Fruit fly (Drosophila melanogaster): ENCODE results near the gene MFS10.

Gene MFS10

DNA sequence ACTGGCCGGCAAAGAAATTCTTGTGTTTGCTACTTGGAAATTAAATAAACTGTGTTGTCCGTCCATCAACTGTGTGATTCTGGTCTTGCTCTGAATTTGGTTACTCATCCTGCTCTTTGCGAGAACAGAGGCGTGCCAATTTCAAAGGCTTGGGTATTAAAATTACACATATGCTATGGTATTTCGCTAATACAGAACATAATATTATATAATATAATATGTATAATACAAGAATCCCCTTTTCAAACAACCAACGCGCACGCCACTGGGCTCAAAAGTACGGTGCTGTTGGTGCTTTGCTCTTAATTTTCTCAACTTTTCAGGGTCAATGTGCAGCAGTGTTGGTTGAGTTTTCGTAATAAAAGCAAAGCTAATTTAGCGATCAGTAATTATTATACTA is 28.9 kb upstream of the MFS10 start (continued):
- TF ChIP-seq Dek (tag; optimal IDR thresholded peaks at IDR 0.05) (peak; percentile 88), pfk (GFP tag; optimal IDR thresholded peaks at IDR 0.05) (no peak), Dbx (GFP tag; IDR thresholded peaks at IDR 0.05) (peak; percentile 86), grau (tag; optimal IDR thresholded peaks at IDR 0.05) (peak; percentile 88), Sry-β (GFP tag; optimal IDR thresholded peaks at IDR 0.05) (peak; percentile 17), CG17802 (tag; optimal IDR thresholded peaks at IDR 0.05) (no peak), CG8478 (optimal IDR thresholded peaks at IDR 0.05) (no peak), CG14965 (GFP tag; optimal IDR thresholded peaks at IDR 0.05; ENCODE audit: borderline replicate concordance) (no peak), CG3726 (GFP tag; IDR thresholded peaks at IDR 0.05) (peak; percentile 84; the same call in 2 of the 3 replicates), h (optimal IDR thresholded peaks at IDR 0.05) (no peak), tio (GFP tag; optimal IDR thresholded peaks at IDR 0.05) (peak; percentile 57), CG6689 (GFP tag; IDR thresholded peaks at IDR 0.05) (peak; percentile 89), ind (GFP tag; optimal IDR thresholded peaks at IDR 0.05) (peak; percentile 80), CG11398 (GFP tag; optimal IDR thresholded peaks at IDR 0.05) (no peak), NfI (GFP tag; optimal IDR thresholded peaks at IDR 0.05) (peak; percentile 86), CG4328 (GFP tag; optimal IDR thresholded peaks at IDR 0.05) (peak; percentile 38), lilli (GFP tag; optimal IDR thresholded peaks at IDR 0.05) (peak; percentile 69), shn (GFP tag; optimal IDR thresholded peaks at IDR 0.05) (no peak), Oaz (GFP tag; IDR thresholded peaks at IDR 0.05) (peak; percentile 75), dpn (GFP tag; optimal IDR thresholded peaks at IDR 0.05) (peak; percentile 28 to 82), CG3065 (GFP tag; optimal IDR thresholded peaks at IDR 0.05) (no peak), CG32772 (GFP tag; IDR thresholded peaks at IDR 0.05) (peak; percentile 82), CG34376 (GFP tag; optimal IDR thresholded peaks at IDR 0.05) (no peak), al (GFP tag; IDR thresholded peaks at IDR 0.05) (peak; percentile 90), Poxn (GFP tag; IDR thresholded peaks at IDR 0.05) (peak; percentile 58; the same call in 1 of the 2 replicates), CG10321 (GFP tag; IDR thresholded peaks at IDR 0.05) (peak; percentile 71), CG15514 (GFP tag; optimal IDR thresholded peaks at IDR 0.05) (peak; percentile 80), Six4 (GFP tag; optimal IDR thresholded peaks at IDR 0.05) (peak; percentile 57), CG17829 (tag; optimal IDR thresholded peaks at IDR 0.05) (peak; percentile 70), CG12236 (GFP tag; optimal IDR thresholded peaks at IDR 0.05) (no peak), CG2202 (tag; optimal IDR thresholded peaks at IDR 0.05) (peak; percentile 33), Dref (GFP tag; IDR thresholded peaks at IDR 0.05) (no peak), CG13123 (GFP tag; optimal IDR thresholded peaks at IDR 0.05) (peak; percentile 28), pho (GFP tag; optimal IDR thresholded peaks at IDR 0.05) (peak; percentile 11), CG5953 (GFP tag; IDR thresholded peaks at IDR 0.05) (0 out of 2 replicates have a peak, but pooled peaks have one; percentile 36), CG17385 (GFP tag; optimal IDR thresholded peaks at IDR 0.05) (peak; percentile 78), CG9215 (GFP tag; IDR thresholded peaks at IDR 0.05) (peak; percentile 77), Gug (GFP tag; IDR thresholded peaks at IDR 0.05) (peak; percentile 84), bbx (GFP tag; IDR thresholded peaks at IDR 0.05; ENCODE audit: partially characterized antibody) (no peak), nmo (GFP tag; optimal IDR thresholded peaks at IDR 0.05) (peak; percentile 83), Sry-δ (GFP tag; optimal IDR thresholded peaks at IDR 0.05) (no peak), Dp (GFP tag; optimal IDR thresholded peaks at IDR 0.05) (no peak), pnt (GFP tag; optimal IDR thresholded peaks at IDR 0.05) (no peak), salm (tag; optimal IDR thresholded peaks at IDR 0.05) (peak; percentile 64), CG15601 (tag; optimal IDR thresholded peaks at IDR 0.05) (peak; percentile 45), CG4617 (GFP tag; optimal IDR thresholded peaks at IDR 0.05; ENCODE audit: borderline replicate concordance) (peak; percentile 15), CG14441 (GFP tag; IDR thresholded peaks at IDR 0.05) (peak; percentile 94), CG32532 (GFP tag; IDR thresholded peaks at IDR 0.05) (peak; percentile 94), bab2 (GFP tag; optimal IDR thresholded peaks at IDR 0.05) (peak; percentile 23), CG18599 (GFP tag; optimal IDR thresholded peaks at IDR 0.05) (peak; percentile 89), Abd-B (GFP tag; optimal IDR thresholded peaks at IDR 0.05) (peak; percentile 78), danr (GFP tag; IDR thresholded peaks at IDR 0.05) (peak; percentile 52; the same call in 1 of the 2 replicates)

All from whole organism, embryonic.